Fruit fly (Drosophila melanogaster) S2 (cell line): ENCODE results near the gene Mesh1.

Source experiments
- CG8478 ChIP-seq: fragments of >200 bp; optimal IDR thresholded peaks from 2 replicates; lab custom pipeline; 2018
- CTCF ChIP-seq, 2 experiments: fragments of >200 bp; optimal IDR thresholded peaks; 2 replicates each; lab custom pipeline; 2018

Mesh1 gene

dm6 chr3R:29204612-29205480 lies 2.5 kb upstream of the Mesh1 start:
- TF ChIP-seq CG8478 (lab: Kevin White, UChicago): no peak
- TF ChIP-seq CTCF (optimal IDR thresholded peaks at IDR 0.05; lab: Kevin White, UChicago): no peak

- TF ChIP-seq CG8478 (lab: Kevin White, UChicago) (no peak), CTCF (optimal IDR thresholded peaks at IDR 0.05; lab: Kevin White, UChicago) (no peak)
Measured at dm6 chr3R:29204033-29204432, 1.7 kb upstream of the Mesh1 start, which contains the start of gene Cyt-c1L. Gene Cyt-c1L, minus strand, starts transcription at chr3R:29204133.

DNA sequence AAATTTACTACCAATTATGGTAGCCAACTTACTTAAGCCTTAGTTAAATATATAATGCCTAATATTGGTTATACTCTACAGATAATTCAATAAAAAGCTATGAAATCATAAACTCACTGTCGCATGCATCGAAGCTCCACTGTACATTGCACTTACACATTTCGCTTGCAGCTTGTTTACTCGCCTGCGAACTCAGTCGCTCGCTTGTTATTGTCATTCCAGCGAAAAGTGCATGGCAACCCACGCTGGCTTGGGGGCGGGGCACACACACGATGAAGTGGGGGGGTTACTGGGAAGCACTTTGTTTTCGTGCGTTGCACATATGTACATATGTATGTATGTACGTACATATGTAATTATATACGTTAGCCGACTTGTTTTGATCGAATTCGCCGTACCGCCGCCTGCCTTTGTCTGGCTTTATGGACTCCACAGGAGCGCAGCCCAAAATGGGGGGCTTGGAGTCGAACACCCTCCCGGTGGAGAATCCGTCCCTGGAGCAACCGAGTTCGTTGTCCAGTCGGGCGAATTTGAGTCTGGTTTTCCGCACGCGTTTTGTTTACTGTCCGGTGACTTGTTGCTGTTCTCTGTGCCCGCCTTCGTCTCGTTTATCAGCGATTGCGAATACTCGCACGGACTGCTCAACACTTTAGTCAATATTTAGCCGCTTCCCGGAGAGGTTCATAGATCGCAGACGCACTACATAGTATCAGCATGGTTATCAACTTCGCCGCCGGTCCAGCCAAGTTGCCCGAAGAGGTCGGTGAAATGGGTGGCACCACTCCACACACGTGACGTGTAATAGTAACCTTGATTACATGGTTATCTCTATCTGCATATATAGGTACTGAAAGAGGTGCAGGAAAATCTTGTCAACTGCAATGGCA lies 2.3 kb downstream of the Mesh1 start, which contains the start of gene CG11899:
CG11899 (plus strand) TSS at position 648 of the 887 bp plus-strand sequence.
- no peak for TF ChIP-seq CG8478 (lab: Kevin White, UChicago)
- TF ChIP-seq CTCF (optimal IDR thresholded peaks at IDR 0.05; lab: Kevin White, UChicago): no peak

DNA sequence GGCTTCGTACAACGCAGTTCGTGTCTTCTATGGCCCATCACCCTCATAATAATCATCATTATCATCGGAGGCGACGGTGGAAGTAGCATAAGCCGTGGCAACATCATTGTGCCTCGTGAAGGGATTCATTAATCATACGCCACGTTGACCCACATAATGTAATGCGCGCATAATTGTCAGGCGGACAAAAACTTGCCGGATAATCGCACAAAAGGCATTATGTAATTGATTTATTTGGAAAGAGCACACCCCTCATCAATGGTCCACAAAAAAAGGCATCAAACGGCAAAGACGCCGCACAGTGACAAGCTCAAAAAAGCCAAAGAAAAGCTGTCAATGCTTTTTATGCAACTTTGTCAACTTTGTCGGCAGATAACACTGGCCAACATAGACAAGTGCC lies 4.0 kb downstream of the Mesh1 start:
- no peak for TF ChIP-seq CG8478 (lab: Kevin White, UChicago)
- TF ChIP-seq CTCF (optimal IDR thresholded peaks at IDR 0.05; lab: Kevin White, UChicago): no peak

- TF ChIP-seq CTCF (optimal IDR thresholded peaks at IDR 0.05; lab: Kevin White, UChicago): no peak
- TF ChIP-seq CG8478 (lab: Kevin White, UChicago): no peak
Measured at dm6 chr3R:29196967-29197611, 5.2 kb downstream of the Mesh1 start, which contains the start of gene CG14515. Gene CG14515, plus strand, starts transcription at chr3R:29197556.

DNA sequence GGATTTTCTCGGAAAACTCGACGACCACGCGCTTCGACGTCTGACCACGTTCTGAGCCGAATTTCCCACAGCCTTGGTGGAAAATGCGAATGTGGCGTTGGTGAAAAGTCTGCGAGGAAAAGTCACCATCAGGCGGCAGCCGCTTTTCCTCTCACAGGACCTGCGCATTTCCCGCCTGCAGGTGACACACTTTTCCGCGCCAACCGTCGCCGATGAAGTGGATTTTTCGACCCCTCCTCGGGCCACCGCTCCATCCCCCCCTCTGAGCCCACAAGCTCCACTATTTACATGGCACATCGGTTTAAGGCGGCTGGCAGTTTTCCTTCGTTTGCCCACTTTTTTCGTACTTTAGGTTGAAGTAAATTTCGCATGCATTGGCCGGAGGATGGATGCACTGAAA lies 7.4 kb downstream of the Mesh1 start, which contains the start of gene jus:
jus (minus strand) TSS at position 38 of the 400 bp plus-strand sequence.
- TF ChIP-seq CG8478 (lab: Kevin White, UChicago) (no peak), CTCF (optimal IDR thresholded peaks at IDR 0.05; lab: Kevin White, UChicago) (no peak)

- no peak for TF ChIP-seq CG8478 (lab: Kevin White, UChicago)
Measured at dm6 chr3R:29190984-29191383, 11.3 kb downstream of the Mesh1 start.

DNA sequence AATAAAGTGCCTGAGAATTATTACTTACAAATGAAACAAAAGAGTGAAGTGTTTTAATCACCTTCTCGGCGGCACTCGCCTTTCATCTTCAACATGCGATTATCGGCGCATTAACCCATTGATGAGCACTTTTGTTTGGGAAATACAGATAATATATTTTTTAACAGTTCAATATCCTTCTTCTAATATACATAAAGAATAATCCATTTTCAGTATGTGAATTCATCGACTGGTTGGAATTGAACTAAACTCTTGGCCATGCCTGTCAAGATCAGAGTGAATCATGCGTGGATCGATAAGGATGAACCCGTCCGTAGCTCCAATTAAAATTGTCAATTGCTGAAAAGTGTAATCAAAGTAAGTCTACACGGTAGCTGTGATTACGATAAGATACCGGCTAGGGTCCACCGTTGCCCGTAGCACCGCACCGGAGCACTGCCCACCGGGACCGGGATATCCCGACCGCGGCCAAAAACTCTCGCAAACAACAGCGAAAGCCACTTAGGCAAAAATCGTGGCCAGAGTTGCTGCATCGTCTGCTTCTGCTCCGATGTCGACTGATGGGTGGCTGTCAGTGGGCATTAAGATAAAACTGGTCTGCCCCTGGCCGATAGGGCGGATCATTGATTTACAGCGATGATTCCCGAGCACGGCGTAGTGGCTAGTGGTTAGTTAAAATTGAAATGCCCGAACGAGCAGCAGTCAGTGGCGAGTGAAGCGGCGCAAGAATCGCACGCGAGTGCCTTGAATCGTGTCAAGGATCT lies 37.2 kb downstream of the Mesh1 start, which contains the start of gene CG11898:
CG11898 (plus strand) TSS at position 714 of the 764 bp plus-strand sequence.
- TF ChIP-seq CTCF (optimal IDR thresholded peaks at IDR 0.05; lab: Kevin White, UChicago): no peak
- TF ChIP-seq CG8478 (lab: Kevin White, UChicago): no peak

dm6 chr3R:29159620-29160019 lies 42.7 kb downstream of the Mesh1 start:
- TF ChIP-seq CTCF (optimal IDR thresholded peaks at IDR 0.05; lab: Kevin White, UChicago) (no peak), CG8478 (lab: Kevin White, UChicago) (no peak)

- TF ChIP-seq CG8478 (lab: Kevin White, UChicago) (no peak), CTCF (optimal IDR thresholded peaks at IDR 0.05; lab: Kevin White, UChicago) (no peak)
Measured at dm6 chr3R:29158721-29159120, 43.6 kb downstream of the Mesh1 start.

- TF ChIP-seq CTCF (optimal IDR thresholded peaks at IDR 0.05; lab: Kevin White, UChicago) (no peak), CG8478 (lab: Kevin White, UChicago) (no peak)
Measured at dm6 chr3R:29157418-29158398, 44.6 kb downstream of the Mesh1 start, which contains the start of gene rdog. Gene rdog, plus strand, starts transcription at chr3R:29158122.

dm6 chr3R:29153197-29153644 lies 49.1 kb downstream of the Mesh1 start, which contains the start of the genes Slbp and Rpn2:
Gene Slbp, minus strand, starts transcription at chr3R:29153266.
Gene Rpn2, plus strand, starts transcription at chr3R:29153524.
- TF ChIP-seq CTCF (optimal IDR thresholded peaks at IDR 0.05; lab: Kevin White, UChicago) (no peak), CG8478 (lab: Kevin White, UChicago) (no peak)
